In genomic region chr3L:8524816-8525625, dm6 we compare ENCODE assay signal across 1 fruit fly cellular context.
TF ChIP-seq lines count a peak whose summit lies in the region.

TSS of gene GstO1 (minus strand) at chr3L:8524866.
TSS of gene foi (plus strand) at chr3L:8525244.

TF ChIP-seq in whole organism, embryonic, 481 proteins besides CTCF, POLR2A, EP300 and RAD21 (continued from another document):
- no peak for TF ChIP-seq CG1024 (GFP tag; IDR thresholded peaks at IDR 0.05; lab: Robert Waterston, UW)
- peak; percentile 66; the same call in 2 of the 3 replicates for TF ChIP-seq ci (GFP tag; IDR thresholded peaks at IDR 0.05; lab: Robert Waterston, UW)
- TF ChIP-seq CG17829 (tag; optimal IDR thresholded peaks at IDR 0.05; lab: Kevin White, UChicago) = peak; percentile 68
- TF ChIP-seq Neu2 (GFP tag; optimal IDR thresholded peaks at IDR 0.05; lab: Kevin White, UChicago; ENCODE audit: borderline replicate concordance) = no peak
- TF ChIP-seq Med (GFP tag; lab: Kevin White, UChicago) = peak; percentile 83
- TF ChIP-seq NfI (GFP tag; optimal IDR thresholded peaks at IDR 0.05; lab: Kevin White, UChicago) = peak; percentile 10
- no peak for TF ChIP-seq fru (optimal IDR thresholded peaks at IDR 0.05; lab: Kevin White, UChicago)
- no peak for TF ChIP-seq CG15011 (GFP tag; optimal IDR thresholded peaks at IDR 0.05; lab: Kevin White, UChicago)
- no peak for TF ChIP-seq Sry-β (GFP tag; optimal IDR thresholded peaks at IDR 0.05; lab: Kevin White, UChicago)
- TF ChIP-seq E2f1 (GFP tag; IDR thresholded peaks at IDR 0.05; lab: Robert Waterston, UW) = no peak; the same call in 1 of the 2 replicates
- no peak for TF ChIP-seq gcm2 (GFP tag; optimal IDR thresholded peaks at IDR 0.05; lab: Kevin White, UChicago)
- TF ChIP-seq Atf-2 (GFP tag; optimal IDR thresholded peaks at IDR 0.05; lab: Kevin White, UChicago) = no peak
- TF ChIP-seq CG31441 (GFP tag; IDR thresholded peaks at IDR 0.05; lab: Robert Waterston, UW) = 0 out of 2 replicates have a peak, but pooled peaks have one; percentile 31
- no peak for TF ChIP-seq schlank (tag; optimal IDR thresholded peaks at IDR 0.05; lab: Kevin White, UChicago)
- peak; percentile 94 for TF ChIP-seq CG14710 (tag; optimal IDR thresholded peaks at IDR 0.05; lab: Kevin White, UChicago)
- no peak for TF ChIP-seq Dip3 (GFP tag; optimal IDR thresholded peaks at IDR 0.05; lab: Kevin White, UChicago)
- TF ChIP-seq Dip2 (GFP tag; IDR thresholded peaks at IDR 0.05; lab: Robert Waterston, UW) = no peak
- peak; percentile 56 for TF ChIP-seq CG2120 (GFP tag; optimal IDR thresholded peaks at IDR 0.05; lab: Kevin White, UChicago)
- TF ChIP-seq gt (GFP tag; IDR thresholded peaks at IDR 0.05; lab: Robert Waterston, UW) = no peak
